Worm (Caenorhabditis elegans): Measurements from ENCODE around the gene F52D10.2.

The F52D10.2 gene

DNA sequence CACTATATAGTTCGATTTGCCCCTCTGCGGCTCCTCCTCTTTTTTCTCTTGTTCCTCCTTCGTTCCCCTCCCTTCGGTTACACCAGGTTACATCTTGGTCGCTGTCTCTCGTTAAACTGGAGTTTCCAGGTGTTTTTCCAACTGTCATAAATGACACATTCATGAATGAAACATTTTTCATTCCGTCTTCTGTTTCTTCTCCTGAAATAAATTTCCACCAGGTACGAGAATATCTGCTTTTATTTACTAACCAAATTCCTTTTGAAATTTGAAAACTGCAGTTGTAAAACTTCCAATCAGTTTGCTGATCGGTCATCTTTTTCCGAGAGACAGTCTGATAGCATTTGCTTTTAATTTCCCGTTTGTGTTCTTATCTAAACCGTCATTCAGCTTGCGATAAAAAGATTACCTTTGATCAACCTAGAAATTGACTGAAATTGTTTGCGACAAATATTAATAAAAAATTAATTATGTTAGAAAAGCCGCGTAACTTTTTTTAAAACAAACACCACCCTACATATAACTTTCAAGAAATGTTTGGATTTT is 35.3 kb downstream of the F52D10.2 start, which contains the start of gene C35C5.10:
C35C5.10 (plus strand) TSS at position 51 of the 546 bp plus-strand sequence.
- TF ChIP-seq Y55F3AM.14 (GFP tag; optimal IDR thresholded peaks at IDR 0.05) = no peak
- TF ChIP-seq fos-1 (tag; optimal IDR thresholded peaks at IDR 0.05) = peak; percentile 83

- TF ChIP-seq ztf-4 (tag; optimal IDR thresholded peaks at IDR 0.05) = no peak
- peak; percentile 36 for TF ChIP-seq sma-9 (GFP tag; optimal IDR thresholded peaks at IDR 0.05)
- TF ChIP-seq sma-9 (tag; optimal IDR thresholded peaks at IDR 0.05) = no peak
- no peak for TF ChIP-seq ZK546.5 (tag; optimal IDR thresholded peaks at IDR 0.05)
- no peak for TF ChIP-seq lsy-2 (tag; optimal IDR thresholded peaks at IDR 0.05)
- TF ChIP-seq F13H6.1 (tag; optimal IDR thresholded peaks at IDR 0.05) = peak; percentile 30
- peak; percentile 49 for TF ChIP-seq nhr-129 (tag; optimal IDR thresholded peaks at IDR 0.05)
- TF ChIP-seq unc-39 (tag; optimal IDR thresholded peaks at IDR 0.05) = no peak
- TF ChIP-seq nhr-12 (tag; optimal IDR thresholded peaks at IDR 0.05) = no peak
- TF ChIP-seq lin-39 (tag; optimal IDR thresholded peaks at IDR 0.05) = no peak
- no peak for TF ChIP-seq sem-4 (tag; optimal IDR thresholded peaks at IDR 0.05)
- TF ChIP-seq ceh-82 (tag; optimal IDR thresholded peaks at IDR 0.05) = no peak
- no peak for TF ChIP-seq ama-1 (optimal IDR thresholded peaks at IDR 0.05)
- no peak for TF ChIP-seq nhr-11 (tag; optimal IDR thresholded peaks at IDR 0.05)
- TF ChIP-seq nhr-23 (tag; optimal IDR thresholded peaks at IDR 0.05) = no peak
- no peak for TF ChIP-seq nhr-77 (tag; optimal IDR thresholded peaks at IDR 0.05)
- no peak for TF ChIP-seq lin-13 (GFP tag; optimal IDR thresholded peaks at IDR 0.05)
- TF ChIP-seq unc-55 (GFP tag; optimal IDR thresholded peaks at IDR 0.05) = peak; percentile 13
- no peak for TF ChIP-seq mbf-1 (tag; optimal IDR thresholded peaks at IDR 0.05)
- no peak for TF ChIP-seq ztf-11 (tag; optimal IDR thresholded peaks at IDR 0.05)
- no peak for TF ChIP-seq gmeb-1 (tag; optimal IDR thresholded peaks at IDR 0.05)
Measured at ce11 chrX:11555527-11556137, 35.9 kb downstream of the F52D10.2 start.

DNA sequence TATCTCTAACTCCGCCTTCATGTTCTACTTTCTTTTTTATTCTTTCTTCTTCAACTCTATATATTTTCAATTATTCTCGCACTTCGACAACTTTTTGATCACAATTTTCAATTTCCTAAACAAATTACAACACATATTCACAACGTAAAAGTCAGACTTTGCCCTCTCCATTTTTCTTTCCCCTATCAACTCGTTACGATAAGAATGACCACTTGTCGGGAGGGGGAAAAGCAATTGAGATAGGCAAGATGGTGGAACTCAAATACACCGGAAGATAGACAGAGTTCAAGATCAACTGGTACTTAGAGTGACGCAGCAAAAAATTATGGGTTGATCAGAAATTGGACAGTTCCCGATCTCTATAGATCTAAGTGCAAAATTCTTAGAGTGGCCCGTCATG is 36.5 kb downstream of the F52D10.2 start:
- TF ChIP-seq nhr-25 (tag; optimal IDR thresholded peaks at IDR 0.05) (no peak), fos-1 (tag; optimal IDR thresholded peaks at IDR 0.05) (peak; percentile 23), sma-9 (GFP tag; optimal IDR thresholded peaks at IDR 0.05) (peak; percentile 13), sma-9 (tag; optimal IDR thresholded peaks at IDR 0.05) (no peak)

DNA sequence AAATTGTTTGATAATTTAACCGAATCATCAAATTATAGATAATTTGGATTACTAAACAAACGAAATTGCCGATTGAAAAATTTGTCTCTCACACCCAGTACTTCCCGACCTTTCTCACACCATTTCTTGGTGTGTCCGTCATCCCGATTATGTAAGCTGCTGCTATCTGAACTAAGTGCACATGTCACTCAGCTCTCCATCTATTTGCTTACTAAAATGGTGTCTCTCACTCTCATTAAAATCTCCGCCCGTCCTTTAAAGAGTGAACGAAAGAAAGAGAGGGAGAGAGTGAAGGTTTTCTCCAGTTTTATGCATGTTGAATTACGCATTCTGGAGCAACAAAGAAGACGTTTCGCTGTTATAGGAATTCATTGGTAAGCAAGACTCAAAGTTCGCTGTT is 37.0 kb downstream of the F52D10.2 start:
- peak; percentile 89 for TF ChIP-seq unc-55 (GFP tag; optimal IDR thresholded peaks at IDR 0.05)
- peak; percentile 4 for TF ChIP-seq sma-9 (GFP tag; optimal IDR thresholded peaks at IDR 0.05)
- no peak for TF ChIP-seq sma-9 (tag; optimal IDR thresholded peaks at IDR 0.05)
- TF ChIP-seq egl-27 (tag; optimal IDR thresholded peaks at IDR 0.05) = no peak

ce11 chrX:11552879-11553278 is 38.6 kb downstream of the F52D10.2 start:
- no peak for TF ChIP-seq unc-39 (tag; optimal IDR thresholded peaks at IDR 0.05)
- TF ChIP-seq ama-1 (optimal IDR thresholded peaks at IDR 0.05) = no peak
- TF ChIP-seq elt-1 (tag; optimal IDR thresholded peaks at IDR 0.05) = no peak
- no peak for TF ChIP-seq nhr-23 (tag; optimal IDR thresholded peaks at IDR 0.05)
- TF ChIP-seq mbf-1 (tag; optimal IDR thresholded peaks at IDR 0.05) = no peak
- TF ChIP-seq aly-2 (tag; optimal IDR thresholded peaks at IDR 0.05) = no peak
- TF ChIP-seq nhr-77 (tag; optimal IDR thresholded peaks at IDR 0.05) = no peak
- TF ChIP-seq blmp-1 (tag; optimal IDR thresholded peaks at IDR 0.05; ENCODE audit: insufficient read depth) = no peak
- peak; percentile 8 for TF ChIP-seq nhr-129 (tag; optimal IDR thresholded peaks at IDR 0.05)
- TF ChIP-seq ceh-16 (tag; optimal IDR thresholded peaks at IDR 0.05) = no peak
- TF ChIP-seq nhr-6 (tag; optimal IDR thresholded peaks at IDR 0.05) = no peak
- no peak for TF ChIP-seq ceh-82 (tag; optimal IDR thresholded peaks at IDR 0.05)
- no peak for TF ChIP-seq nhr-237 (tag; optimal IDR thresholded peaks at IDR 0.05)
- TF ChIP-seq C34F6.9 (tag; optimal IDR thresholded peaks at IDR 0.05) = peak; percentile 58
- TF ChIP-seq nhr-10 (tag; optimal IDR thresholded peaks at IDR 0.05) = no peak
- no peak for TF ChIP-seq ztf-4 (tag; optimal IDR thresholded peaks at IDR 0.05)
- no peak for TF ChIP-seq lsy-2 (tag; optimal IDR thresholded peaks at IDR 0.05)
- TF ChIP-seq unc-55 (GFP tag; optimal IDR thresholded peaks at IDR 0.05) = peak; percentile 53
- TF ChIP-seq sma-9 (GFP tag; optimal IDR thresholded peaks at IDR 0.05) = no peak
- no peak for TF ChIP-seq sma-9 (tag; optimal IDR thresholded peaks at IDR 0.05)
- no peak for TF ChIP-seq crh-2 (tag; optimal IDR thresholded peaks at IDR 0.05)
- TF ChIP-seq nhr-11 (tag; optimal IDR thresholded peaks at IDR 0.05) = no peak

All from whole organism, L2 larva.